Worm (Caenorhabditis elegans) whole organism, early embryonic: ENCODE data around the gene C01G5.7.

Source experiments
- B0310.2 ChIP-seq: sonication (generic microtip); optimal IDR thresholded peaks from 2 replicates; lab custom pipeline; 2016; ENCODE audit warnings: mild to moderate bottlenecking, missing genetic modification characterization, missing compliant biosample characterization
- ama-1 ChIP-seq: fragments of 150-350 bp; optimal IDR thresholded peaks from 2 replicates; lab custom pipeline; 2014
- flt-1 ChIP-seq: fragments of 200-800 bp; sonication (Bioruptor generic); IDR thresholded peaks from 2 replicates; pipeline ENCODE4 v1.3.6; 2022; ENCODE audit warnings: missing genetic modification characterization, missing compliant biosample characterization
- scrt-1 ChIP-seq: fragments of 200-800 bp; sonication (Bioruptor generic); IDR thresholded peaks from 2 replicates; pipeline ENCODE4 v1.3.6; 2022; ENCODE audit warnings: missing genetic modification characterization, missing compliant biosample characterization
- tbx-11 ChIP-seq: fragments of 200-800 bp; sonication (Bioruptor generic); IDR thresholded peaks from 2 replicates; pipeline ENCODE4 v1.3.6; 2022; ENCODE audit warnings: missing genetic modification characterization, missing compliant biosample characterization
- tbx-37 ChIP-seq: fragments of 200-800 bp; sonication (Bioruptor generic); conservative IDR thresholded peaks from 2 replicates; pipeline ENCODE4 v1.3.6; 2022; ENCODE audit warnings: missing genetic modification reagents, missing genetic modification characterization, missing compliant biosample characterization

DNA sequence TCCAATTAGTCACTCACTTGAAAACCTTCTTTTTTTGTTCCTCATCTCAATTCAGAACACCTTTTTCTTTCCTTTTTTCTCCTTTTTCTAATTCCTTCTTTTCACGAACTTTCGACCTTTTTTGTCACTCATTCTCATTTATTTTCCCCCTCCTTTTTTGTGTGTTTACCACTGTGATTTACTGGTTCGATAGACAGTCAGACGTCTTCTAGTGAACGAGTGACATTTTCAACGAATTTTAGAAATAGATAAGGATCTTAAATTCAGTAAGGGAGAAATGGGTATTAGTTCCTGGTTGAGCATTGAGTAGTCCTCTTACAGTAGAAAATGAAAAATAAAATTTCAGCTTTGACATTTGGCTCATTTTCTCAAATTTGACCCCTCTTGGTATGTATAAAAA, 26.0 kb upstream of the C01G5.7 start:
- TF ChIP-seq tbx-11 (GFP tag; lab: Robert Waterston, UW) (no peak), flt-1 (GFP tag; lab: Robert Waterston, UW) (no peak), tbx-37 (no peak), ama-1 (lab: Kevin White, UChicago) (no peak), scrt-1 (no peak), B0310.2 (tag; lab: Kevin White, UChicago) (no peak)
